Fruit fly (Drosophila melanogaster): ENCODE measurements around the gene CG15172.
A peak's percentile ranks its signal among the peaks of the same experiment; 100 is the strongest.

Gene CG15172

DNA sequence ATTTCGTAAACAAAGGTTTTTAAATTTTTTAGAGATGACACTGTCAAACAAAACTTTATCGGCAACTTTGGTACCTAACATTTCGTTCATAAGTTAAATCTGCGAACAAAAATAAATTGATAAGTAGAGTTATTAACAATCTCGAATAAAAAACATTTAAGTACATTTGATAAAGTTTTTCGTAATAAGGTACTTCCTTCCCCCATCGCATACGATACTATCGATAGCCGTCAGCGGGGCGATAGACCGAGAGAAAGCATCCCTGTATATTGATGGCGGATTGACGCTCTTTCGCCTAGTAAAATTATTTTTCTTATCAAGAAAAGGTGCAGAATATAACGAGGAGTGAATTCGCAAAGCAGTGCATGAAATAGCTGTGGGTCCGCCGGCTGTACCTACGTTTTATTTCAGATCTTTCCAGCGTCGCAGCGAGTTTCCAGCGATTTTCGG is 22.9 kb downstream of the CG15172 start, which contains the start of the genes Ttc19 and Acn (continued):
- peak; percentile 93 for TF ChIP-seq mld (GFP tag; IDR thresholded peaks at IDR 0.05; ENCODE audit: partially characterized antibody)
- TF ChIP-seq CG7928 (GFP tag; optimal IDR thresholded peaks at IDR 0.05): peak; percentile 49
- peak; percentile 79; the same call in 2 of the 3 replicates for TF ChIP-seq zen2 (GFP tag; IDR thresholded peaks at IDR 0.05; ENCODE audit: partially characterized antibody)
- TF ChIP-seq her (GFP tag; optimal IDR thresholded peaks at IDR 0.05): peak; percentile 83
- peak; percentile 86 for TF ChIP-seq Sox102F (GFP tag; optimal IDR thresholded peaks at IDR 0.05)

DNA sequence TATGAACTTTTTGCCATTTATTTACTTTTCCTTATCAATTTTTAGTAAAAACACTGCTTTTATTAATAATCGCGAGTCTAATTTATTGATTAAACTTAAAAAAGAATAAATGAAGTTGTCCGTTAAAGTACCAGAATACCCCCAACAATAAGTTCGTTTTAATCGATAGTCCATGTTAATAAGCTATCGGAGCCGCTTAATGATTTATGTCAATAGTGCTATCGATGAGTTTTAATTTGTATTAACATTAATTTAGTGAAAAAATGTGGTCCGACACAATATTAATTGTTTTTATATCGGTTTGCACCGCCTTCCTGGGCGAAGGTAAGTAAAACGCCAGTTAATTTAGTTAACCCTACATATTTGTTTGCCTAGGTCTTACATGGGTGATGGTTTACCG is 26.7 kb downstream of the CG15172 start, which contains the start of gene CG10470:
TSS of gene CG10470 (plus strand) at position 165 of the 400 bp plus-strand sequence.
- no peak for TF ChIP-seq luna (GFP tag; optimal IDR thresholded peaks at IDR 0.05)
- peak; percentile 62 for TF ChIP-seq stwl (tag; optimal IDR thresholded peaks at IDR 0.05)
- no peak for TF ChIP-seq Camta (GFP tag; optimal IDR thresholded peaks at IDR 0.05)
- no peak for TF ChIP-seq sisA (GFP tag; IDR thresholded peaks at IDR 0.05)
- no peak for TF ChIP-seq CG8290 (GFP tag; optimal IDR thresholded peaks at IDR 0.05)
- no peak for TF ChIP-seq CG8290 (tag; optimal IDR thresholded peaks at IDR 0.05)
- no peak for TF ChIP-seq crol (GFP tag; IDR thresholded peaks at IDR 0.05)
- TF ChIP-seq tap (tag; optimal IDR thresholded peaks at IDR 0.05): no peak
- TF ChIP-seq CG14667 (GFP tag; IDR thresholded peaks at IDR 0.05): no peak
- peak; percentile 70 for TF ChIP-seq MESR4 (GFP tag; optimal IDR thresholded peaks at IDR 0.05)
- no peak for TF ChIP-seq CG12769 (tag; optimal IDR thresholded peaks at IDR 0.05)
- TF ChIP-seq Med (GFP tag): peak; percentile 60
- TF ChIP-seq CG6654 (GFP tag; optimal IDR thresholded peaks at IDR 0.05): no peak
- no peak for TF ChIP-seq Ets65A (GFP tag)
- no peak for TF ChIP-seq fd64A (GFP tag; optimal IDR thresholded peaks at IDR 0.05)
- no peak for TF ChIP-seq CG34422 (GFP tag; IDR thresholded peaks at IDR 0.05)
- no peak for TF ChIP-seq maf-S (GFP tag; optimal IDR thresholded peaks at IDR 0.05)
- no peak for TF ChIP-seq pan (optimal IDR thresholded peaks at IDR 0.05)
- TF ChIP-seq pan (GFP tag; optimal IDR thresholded peaks at IDR 0.05 in 1 of 2, IDR thresholded peaks at IDR 0.05 in 1 of 2): no peak
- peak; percentile 22 for TF ChIP-seq CG10979 (tag; optimal IDR thresholded peaks at IDR 0.05)
- no peak for TF ChIP-seq CG7928 (GFP tag; optimal IDR thresholded peaks at IDR 0.05)
- TF ChIP-seq onecut (GFP tag; IDR thresholded peaks at IDR 0.05): peak; percentile 20; the same call in 1 of the 2 replicates
- TF ChIP-seq CG8388 (GFP tag; optimal IDR thresholded peaks at IDR 0.05): peak; percentile 28
- TF ChIP-seq CG6272 (GFP tag; IDR thresholded peaks at IDR 0.05): no peak
- TF ChIP-seq insv (GFP tag; optimal IDR thresholded peaks at IDR 0.05): no peak
- no peak for TF ChIP-seq CG10274 (GFP tag; optimal IDR thresholded peaks at IDR 0.05)
- peak; percentile 24 for TF ChIP-seq CG15514 (GFP tag; optimal IDR thresholded peaks at IDR 0.05)
- TF ChIP-seq lilli (GFP tag; optimal IDR thresholded peaks at IDR 0.05): peak; percentile 21
- peak; percentile 14 for TF ChIP-seq CG17385 (GFP tag; optimal IDR thresholded peaks at IDR 0.05)
- TF ChIP-seq pho (GFP tag; optimal IDR thresholded peaks at IDR 0.05): no peak
- no peak for TF ChIP-seq CG33213 (GFP tag; optimal IDR thresholded peaks at IDR 0.05)
- TF ChIP-seq ato (GFP tag; IDR thresholded peaks at IDR 0.05; ENCODE audit: partially characterized antibody): peak; percentile 71
- TF ChIP-seq unc-4 (GFP tag; IDR thresholded peaks at IDR 0.05; ENCODE audit: partially characterized antibody): peak; percentile 81
- no peak for TF ChIP-seq CG43689 (GFP tag; IDR thresholded peaks at IDR 0.05)
- TF ChIP-seq CG17328 (GFP tag; IDR thresholded peaks at IDR 0.05): no peak
- no peak for TF ChIP-seq zfh2 (GFP tag; optimal IDR thresholded peaks at IDR 0.05)
- TF ChIP-seq CG7987 (GFP tag; optimal IDR thresholded peaks at IDR 0.05): no peak
- TF ChIP-seq CG17829 (tag; optimal IDR thresholded peaks at IDR 0.05): peak; percentile 54
- no peak for TF ChIP-seq Abd-B (GFP tag; optimal IDR thresholded peaks at IDR 0.05)
- no peak for TF ChIP-seq Gug (GFP tag; IDR thresholded peaks at IDR 0.05)
- TF ChIP-seq mld (GFP tag; IDR thresholded peaks at IDR 0.05; ENCODE audit: partially characterized antibody): peak; percentile 11; the same call in 1 of the 3 replicates
- no peak for TF ChIP-seq stc (GFP tag; IDR thresholded peaks at IDR 0.05)
- TF ChIP-seq Dll (GFP tag; IDR thresholded peaks at IDR 0.05; ENCODE audit: partially characterized antibody): peak; percentile 83
- TF ChIP-seq pros (GFP tag; optimal IDR thresholded peaks at IDR 0.05): no peak
- peak; percentile 75 for TF ChIP-seq CG7963 (GFP tag; IDR thresholded peaks at IDR 0.05; ENCODE audit: partially characterized antibody)
- peak; percentile 43 for TF ChIP-seq phol (tag; optimal IDR thresholded peaks at IDR 0.05)
